ENCODE assay signal across 1 fruit fly cellular context in the genomic region with DNA sequence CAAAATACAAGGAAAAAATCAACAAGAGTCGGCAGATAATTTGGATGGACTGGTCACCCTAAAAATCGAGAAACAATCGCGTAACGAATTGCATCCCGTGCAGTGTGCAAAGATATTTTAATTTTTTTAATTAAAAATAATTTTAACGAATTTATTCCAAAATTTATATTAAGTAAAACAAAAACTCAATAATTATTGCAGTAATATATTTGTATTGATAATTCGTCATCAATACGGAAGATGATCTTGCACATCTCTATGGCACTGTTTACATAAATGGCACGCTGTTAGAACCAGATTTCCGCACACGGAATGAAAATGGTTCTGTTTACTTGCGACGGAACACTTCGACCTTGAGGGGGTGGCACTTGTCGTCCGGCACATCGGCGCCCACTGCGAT.
TF ChIP-seq lines count a peak whose summit lies in the region.

A gene (minus strand): TSS at position 52 of the 400 bp plus-strand sequence.

TF ChIP-seq in whole organism, embryonic, 481 proteins besides CTCF, POLR2A, EP300 and RAD21 (continued from another document and continues in another):
- peak; percentile 54 for TF ChIP-seq CG8359 (GFP tag; optimal IDR thresholded peaks at IDR 0.05; lab: Kevin White, UChicago; ENCODE audit: borderline replicate concordance)
- TF ChIP-seq CG18764 (GFP tag; optimal IDR thresholded peaks at IDR 0.05; lab: Kevin White, UChicago) = peak; percentile 83
- peak; percentile 63 for TF ChIP-seq chn (GFP tag; optimal IDR thresholded peaks at IDR 0.05; lab: Kevin White, UChicago)
- TF ChIP-seq Dref (GFP tag; IDR thresholded peaks at IDR 0.05; lab: Robert Waterston, UW) = peak; percentile 46
- TF ChIP-seq ssp (GFP tag; IDR thresholded peaks at IDR 0.05; lab: Robert Waterston, UW) = peak; percentile 93
- peak; percentile 31 for TF ChIP-seq shn (GFP tag; optimal IDR thresholded peaks at IDR 0.05; lab: Kevin White, UChicago)
- TF ChIP-seq CG15011 (GFP tag; optimal IDR thresholded peaks at IDR 0.05; lab: Kevin White, UChicago) = peak; percentile 76
- TF ChIP-seq CkIIα-i1 (GFP tag; IDR thresholded peaks at IDR 0.05; lab: Robert Waterston, UW) = peak; percentile 57
- no peak for TF ChIP-seq tna (GFP tag; IDR thresholded peaks at IDR 0.05; lab: Robert Waterston, UW; ENCODE audit: partially characterized antibody)
- TF ChIP-seq jumu (GFP tag; optimal IDR thresholded peaks at IDR 0.05; lab: Kevin White, UChicago) = peak; percentile 55
- no peak for TF ChIP-seq CG42726 (GFP tag; IDR thresholded peaks at IDR 0.05; lab: Robert Waterston, UW; ENCODE audit: partially characterized antibody)
- peak; percentile 94 for TF ChIP-seq wor (GFP tag; IDR thresholded peaks at IDR 0.05; lab: Robert Waterston, UW)
- TF ChIP-seq CG8765 (GFP tag; IDR thresholded peaks at IDR 0.05; lab: Robert Waterston, UW) = peak; percentile 93
- no peak for TF ChIP-seq Hr39 (optimal IDR thresholded peaks at IDR 0.05; lab: Kevin White, UChicago)
- TF ChIP-seq CG10147 (GFP tag; optimal IDR thresholded peaks at IDR 0.05; lab: Kevin White, UChicago) = peak; percentile 84
- peak; percentile 87 for TF ChIP-seq CG30431 (GFP tag; optimal IDR thresholded peaks at IDR 0.05; lab: Kevin White, UChicago)
- no peak for TF ChIP-seq ato (GFP tag; IDR thresholded peaks at IDR 0.05; lab: Robert Waterston, UW; ENCODE audit: partially characterized antibody)
- TF ChIP-seq ftz-f1 (GFP tag; optimal IDR thresholded peaks at IDR 0.05; lab: Kevin White, UChicago) = no peak
- TF ChIP-seq CG7963 (GFP tag; IDR thresholded peaks at IDR 0.05; lab: Robert Waterston, UW; ENCODE audit: partially characterized antibody) = no peak
- TF ChIP-seq tin (GFP tag; optimal IDR thresholded peaks at IDR 0.05; lab: Kevin White, UChicago) = peak; percentile 88
- no peak for TF ChIP-seq B-H2 (GFP tag; optimal IDR thresholded peaks at IDR 0.05; lab: Kevin White, UChicago)
- TF ChIP-seq sens (GFP tag; lab: Kevin White, UChicago) = peak; percentile 93
- peak; percentile 54 for TF ChIP-seq CG13624 (GFP tag; optimal IDR thresholded peaks at IDR 0.05; lab: Kevin White, UChicago)
- peak; percentile 41 for TF ChIP-seq CG4328 (GFP tag; optimal IDR thresholded peaks at IDR 0.05; lab: Kevin White, UChicago)
- no peak for TF ChIP-seq zf30C (GFP tag; optimal IDR thresholded peaks at IDR 0.05; lab: Kevin White, UChicago)
- peak; percentile 3 for TF ChIP-seq emc (GFP tag; optimal IDR thresholded peaks at IDR 0.05; lab: Kevin White, UChicago)
- peak; percentile 92 for TF ChIP-seq CG12942 (GFP tag; optimal IDR thresholded peaks at IDR 0.05; lab: Kevin White, UChicago)
- TF ChIP-seq Dad (GFP tag; optimal IDR thresholded peaks at IDR 0.05; lab: Kevin White, UChicago) = peak; percentile 24
- no peak for TF ChIP-seq CG17568 (GFP tag; optimal IDR thresholded peaks at IDR 0.05; lab: Kevin White, UChicago)
- TF ChIP-seq CG4707 (GFP tag; optimal IDR thresholded peaks at IDR 0.05; lab: Kevin White, UChicago) = no peak
- TF ChIP-seq nom (GFP tag; optimal IDR thresholded peaks at IDR 0.05; lab: Kevin White, UChicago) = peak; percentile 51
- peak; percentile 84 for TF ChIP-seq lilli (GFP tag; optimal IDR thresholded peaks at IDR 0.05; lab: Kevin White, UChicago)
- TF ChIP-seq wek (GFP tag; optimal IDR thresholded peaks at IDR 0.05; lab: Kevin White, UChicago) = no peak
- peak; percentile 53 for TF ChIP-seq crol (GFP tag; IDR thresholded peaks at IDR 0.05; lab: Robert Waterston, UW)
- TF ChIP-seq Ets65A (GFP tag; lab: Kevin White, UChicago) = peak; percentile 92
- TF ChIP-seq CG10274 (GFP tag; optimal IDR thresholded peaks at IDR 0.05; lab: Kevin White, UChicago) = peak; percentile 40
- TF ChIP-seq tx (GFP tag; optimal IDR thresholded peaks at IDR 0.05; lab: Kevin White, UChicago) = peak; percentile 16
- 0 out of 4 replicates have a peak, but pooled peaks have one; percentile 43 for TF ChIP-seq chinmo (GFP tag; IDR thresholded peaks at IDR 0.05; lab: Robert Waterston, UW; ENCODE audit: partially characterized antibody)
- TF ChIP-seq Optix (GFP tag; IDR thresholded peaks at IDR 0.05; lab: Robert Waterston, UW) = peak; percentile 93
- peak; percentile 93 for TF ChIP-seq CG14050 (GFP tag; IDR thresholded peaks at IDR 0.05; lab: Robert Waterston, UW)
- TF ChIP-seq kni (GFP tag; optimal IDR thresholded peaks at IDR 0.05; lab: Kevin White, UChicago) = peak; percentile 7
- peak; percentile 93 for TF ChIP-seq CG4424 (GFP tag; optimal IDR thresholded peaks at IDR 0.05; lab: Kevin White, UChicago)
- peak; percentile 59 for TF ChIP-seq CG31388 (GFP tag; optimal IDR thresholded peaks at IDR 0.05; lab: Kevin White, UChicago)
- TF ChIP-seq CG10959 (GFP tag; IDR thresholded peaks at IDR 0.05; lab: Robert Waterston, UW) = peak; percentile 95
- peak; percentile 77 for TF ChIP-seq toy (GFP tag; IDR thresholded peaks at IDR 0.05; lab: Robert Waterston, UW)
- TF ChIP-seq CG2129 (GFP tag; IDR thresholded peaks at IDR 0.05; lab: Robert Waterston, UW; ENCODE audit: partially characterized antibody) = no peak
- TF ChIP-seq dm (GFP tag; optimal IDR thresholded peaks at IDR 0.05; lab: Kevin White, UChicago) = no peak
- TF ChIP-seq hb (GFP tag; IDR thresholded peaks at IDR 0.05; lab: Robert Waterston, UW; ENCODE audit: partially characterized antibody) = no peak
- no peak for TF ChIP-seq Side (GFP tag; optimal IDR thresholded peaks at IDR 0.05; lab: Kevin White, UChicago)
- TF ChIP-seq gem (tag; optimal IDR thresholded peaks at IDR 0.05; lab: Kevin White, UChicago) = peak; percentile 98
- TF ChIP-seq Hr78 (GFP tag; optimal IDR thresholded peaks at IDR 0.05; lab: Kevin White, UChicago) = no peak
- TF ChIP-seq Dbx (GFP tag; IDR thresholded peaks at IDR 0.05; lab: Robert Waterston, UW) = peak; percentile 96
- peak; percentile 86 for TF ChIP-seq CG1233 (GFP tag; optimal IDR thresholded peaks at IDR 0.05; lab: Kevin White, UChicago)
- TF ChIP-seq run (tag; optimal IDR thresholded peaks at IDR 0.05; lab: Kevin White, UChicago) = peak; percentile 74
- peak; percentile 92 for TF ChIP-seq gce (GFP tag; IDR thresholded peaks at IDR 0.05; lab: Robert Waterston, UW)
- peak; percentile 91 for TF ChIP-seq Atf6 (GFP tag; IDR thresholded peaks at IDR 0.05; lab: Robert Waterston, UW)
- TF ChIP-seq peb (GFP tag; IDR thresholded peaks at IDR 0.05; lab: Robert Waterston, UW) = peak; percentile 92
- TF ChIP-seq gro (GFP tag; optimal IDR thresholded peaks at IDR 0.05; lab: Kevin White, UChicago) = no peak
- peak; percentile 79 for TF ChIP-seq CG3407 (GFP tag; optimal IDR thresholded peaks at IDR 0.05; lab: Kevin White, UChicago)
- TF ChIP-seq Adf1 (GFP tag; IDR thresholded peaks at IDR 0.05; lab: Robert Waterston, UW) = peak; percentile 78
- peak; percentile 7 for TF ChIP-seq CG9609 (GFP tag; optimal IDR thresholded peaks at IDR 0.05; lab: Kevin White, UChicago)
- TF ChIP-seq sisA (GFP tag; IDR thresholded peaks at IDR 0.05; lab: Robert Waterston, UW) = peak; percentile 97
- peak; percentile 79 for TF ChIP-seq cwo (GFP tag; optimal IDR thresholded peaks at IDR 0.05; lab: Kevin White, UChicago)
- TF ChIP-seq Bdp1 (GFP tag; optimal IDR thresholded peaks at IDR 0.05; lab: Kevin White, UChicago) = peak; percentile 36
- peak; percentile 53 for TF ChIP-seq CG17912 (GFP tag; optimal IDR thresholded peaks at IDR 0.05; lab: Kevin White, UChicago)
- TF ChIP-seq MTF-1 (GFP tag; optimal IDR thresholded peaks at IDR 0.05; lab: Kevin White, UChicago; ENCODE audit: borderline replicate concordance) = peak; percentile 82
- TF ChIP-seq Doc3 (GFP tag; IDR thresholded peaks at IDR 0.05; lab: Robert Waterston, UW; ENCODE audit: partially characterized antibody) = peak; percentile 28; the same call in 1 of the 3 replicates
- peak; percentile 93 for TF ChIP-seq CG2889 (GFP tag; IDR thresholded peaks at IDR 0.05; lab: Robert Waterston, UW)
- TF ChIP-seq HLHmδ (GFP tag; optimal IDR thresholded peaks at IDR 0.05; lab: Kevin White, UChicago) = no peak
- peak; percentile 91 for TF ChIP-seq Awh (GFP tag; IDR thresholded peaks at IDR 0.05; lab: Robert Waterston, UW)
- TF ChIP-seq CG10654 (GFP tag; optimal IDR thresholded peaks at IDR 0.05; lab: Kevin White, UChicago) = peak; percentile 91
- no peak for TF ChIP-seq amos (GFP tag; IDR thresholded peaks at IDR 0.05; lab: Robert Waterston, UW; ENCODE audit: partially characterized antibody)
- peak; percentile 35 for TF ChIP-seq vfl (GFP tag; optimal IDR thresholded peaks at IDR 0.05; lab: Kevin White, UChicago)
- TF ChIP-seq Hey (tag; optimal IDR thresholded peaks at IDR 0.05; lab: Kevin White, UChicago) = no peak
- peak; percentile 82 for TF ChIP-seq Max (GFP tag; optimal IDR thresholded peaks at IDR 0.05; lab: Kevin White, UChicago)
- peak; percentile 55 for TF ChIP-seq CG10321 (GFP tag; IDR thresholded peaks at IDR 0.05; lab: Robert Waterston, UW)
- TF ChIP-seq ind (GFP tag; optimal IDR thresholded peaks at IDR 0.05; lab: Kevin White, UChicago) = peak; percentile 94
- peak; percentile 97 for TF ChIP-seq HLH3B (GFP tag; IDR thresholded peaks at IDR 0.05; lab: Robert Waterston, UW)
- TF ChIP-seq CG12155 (GFP tag; optimal IDR thresholded peaks at IDR 0.05; lab: Kevin White, UChicago) = peak; percentile 89
- peak; percentile 90 for TF ChIP-seq gsb (GFP tag; IDR thresholded peaks at IDR 0.05; lab: Robert Waterston, UW)
- TF ChIP-seq CG9727 (GFP tag; optimal IDR thresholded peaks at IDR 0.05; lab: Kevin White, UChicago) = peak; percentile 94
- TF ChIP-seq slbo (GFP tag; IDR thresholded peaks at IDR 0.05; lab: Robert Waterston, UW) = peak; percentile 99
- peak; percentile 93 for TF ChIP-seq Taf1 (GFP tag; IDR thresholded peaks at IDR 0.05; lab: Robert Waterston, UW)
- TF ChIP-seq CG3065 (GFP tag; optimal IDR thresholded peaks at IDR 0.05; lab: Kevin White, UChicago) = peak; percentile 83
- TF ChIP-seq bcd (GFP tag; optimal IDR thresholded peaks at IDR 0.05; lab: Kevin White, UChicago) = peak; percentile 88
- no peak for TF ChIP-seq lov (optimal IDR thresholded peaks at IDR 0.05; lab: Kevin White, UChicago)
- TF ChIP-seq lov (GFP tag; IDR thresholded peaks at IDR 0.05; lab: Robert Waterston, UW) = peak; percentile 93
- TF ChIP-seq Poxn (GFP tag; IDR thresholded peaks at IDR 0.05; lab: Robert Waterston, UW) = peak; percentile 80
- TF ChIP-seq CG17385 (GFP tag; optimal IDR thresholded peaks at IDR 0.05; lab: Kevin White, UChicago) = peak; percentile 84
- TF ChIP-seq Opbp (GFP tag; IDR thresholded peaks at IDR 0.05; lab: Robert Waterston, UW; ENCODE audit: partially characterized antibody) = no peak
- peak; percentile 74 for TF ChIP-seq schlank (tag; optimal IDR thresholded peaks at IDR 0.05; lab: Kevin White, UChicago)
- TF ChIP-seq Six4 (GFP tag; optimal IDR thresholded peaks at IDR 0.05; lab: Kevin White, UChicago) = peak; percentile 81
- peak; percentile 7 for TF ChIP-seq Mes4 (GFP tag; optimal IDR thresholded peaks at IDR 0.05; lab: Kevin White, UChicago)
- TF ChIP-seq Neu2 (GFP tag; optimal IDR thresholded peaks at IDR 0.05; lab: Kevin White, UChicago; ENCODE audit: borderline replicate concordance) = no peak
- peak; percentile 72 for TF ChIP-seq CG6765 (GFP tag; optimal IDR thresholded peaks at IDR 0.05; lab: Kevin White, UChicago)
- no peak for TF ChIP-seq CG9876 (GFP tag; optimal IDR thresholded peaks at IDR 0.05; lab: Kevin White, UChicago)
- TF ChIP-seq Mad (GFP tag; optimal IDR thresholded peaks at IDR 0.05; lab: Kevin White, UChicago) = peak; percentile 45
- TF ChIP-seq CG6813 (GFP tag; optimal IDR thresholded peaks at IDR 0.05; lab: Kevin White, UChicago) = peak; percentile 77
- TF ChIP-seq abd-A (tag; optimal IDR thresholded peaks at IDR 0.05; lab: Kevin White, UChicago) = no peak
- TF ChIP-seq Gsc (GFP tag; IDR thresholded peaks at IDR 0.05; lab: Robert Waterston, UW) = peak; percentile 92
- peak; percentile 89 for TF ChIP-seq gt (GFP tag; IDR thresholded peaks at IDR 0.05; lab: Robert Waterston, UW)
- TF ChIP-seq luna (GFP tag; optimal IDR thresholded peaks at IDR 0.05; lab: Kevin White, UChicago) = no peak
- TF ChIP-seq CG2116 (GFP tag; optimal IDR thresholded peaks at IDR 0.05; lab: Kevin White, UChicago) = peak; percentile 66
- peak; percentile 60 for TF ChIP-seq kah (GFP tag; optimal IDR thresholded peaks at IDR 0.05; lab: Kevin White, UChicago)
- peak; percentile 79 for TF ChIP-seq ham (GFP tag; IDR thresholded peaks at IDR 0.05; lab: Robert Waterston, UW)
- TF ChIP-seq en (GFP tag; optimal IDR thresholded peaks at IDR 0.05; lab: Kevin White, UChicago) = no peak
- peak; percentile 72 for TF ChIP-seq CG17802 (tag; optimal IDR thresholded peaks at IDR 0.05; lab: Kevin White, UChicago)
- TF ChIP-seq CG8924 (tag; optimal IDR thresholded peaks at IDR 0.05; lab: Kevin White, UChicago) = peak; percentile 93
- TF ChIP-seq nmo (GFP tag; optimal IDR thresholded peaks at IDR 0.05; lab: Kevin White, UChicago) = peak; percentile 95
- peak; percentile 83 for TF ChIP-seq Spps (tag; optimal IDR thresholded peaks at IDR 0.05; lab: Kevin White, UChicago)
- TF ChIP-seq CG9437 (GFP tag; optimal IDR thresholded peaks at IDR 0.05; lab: Kevin White, UChicago) = peak; percentile 81
- peak; percentile 80 for TF ChIP-seq salm (tag; optimal IDR thresholded peaks at IDR 0.05; lab: Kevin White, UChicago)
- no peak for TF ChIP-seq CG14965 (GFP tag; optimal IDR thresholded peaks at IDR 0.05; lab: Kevin White, UChicago; ENCODE audit: borderline replicate concordance)
- TF ChIP-seq CG18011 (GFP tag; optimal IDR thresholded peaks at IDR 0.05; lab: Kevin White, UChicago) = peak; percentile 42
- peak; percentile 94 for TF ChIP-seq ro (GFP tag; IDR thresholded peaks at IDR 0.05; lab: Robert Waterston, UW)
- no peak for TF ChIP-seq inv (GFP tag; IDR thresholded peaks at IDR 0.05; lab: Robert Waterston, UW; ENCODE audit: partially characterized antibody)
- no peak for TF ChIP-seq vnd (GFP tag; IDR thresholded peaks at IDR 0.05; lab: Robert Waterston, UW; ENCODE audit: partially characterized antibody)
- TF ChIP-seq mirr (GFP tag; optimal IDR thresholded peaks at IDR 0.05; lab: Kevin White, UChicago) = peak; percentile 21
- peak; percentile 86 for TF ChIP-seq stwl (tag; optimal IDR thresholded peaks at IDR 0.05; lab: Kevin White, UChicago)
- peak; percentile 87 for TF ChIP-seq gcm (GFP tag; optimal IDR thresholded peaks at IDR 0.05; lab: Kevin White, UChicago)
- peak; percentile 44 for TF ChIP-seq Sry-δ (GFP tag; optimal IDR thresholded peaks at IDR 0.05; lab: Kevin White, UChicago)
- peak; percentile 69 for TF ChIP-seq Nf-YB (GFP tag; optimal IDR thresholded peaks at IDR 0.05; lab: Kevin White, UChicago)
- TF ChIP-seq CG14014 (GFP tag; IDR thresholded peaks at IDR 0.05; lab: Robert Waterston, UW) = peak; percentile 96
- TF ChIP-seq CG16815 (GFP tag; optimal IDR thresholded peaks at IDR 0.05; lab: Kevin White, UChicago) = peak; percentile 89
- peak; percentile 67 to 87 for TF ChIP-seq Pdp1 (GFP tag; optimal IDR thresholded peaks at IDR 0.05; lab: Kevin White, UChicago)
- peak; percentile 79 for TF ChIP-seq nerfin-1 (tag; optimal IDR thresholded peaks at IDR 0.05; lab: Kevin White, UChicago)
